Worm (Caenorhabditis elegans) whole organism, young adult: Measurements from ENCODE around the gene ser-2.

Source experiments
- F37B4.10 ChIP-seq: fragments of 200-800 bp; sonication (Bioruptor generic); IDR thresholded peaks from 2 replicates; pipeline ENCODE4 v1.3.6; 2022; ENCODE audit warnings: missing genetic modification characterization, missing compliant biosample characterization
- F39B2.1 ChIP-seq: fragments of 200-800 bp; sonication (Bioruptor generic); IDR thresholded peaks from 2 replicates; pipeline ENCODE4 v1.3.6; 2022; ENCODE audit warnings: missing genetic modification reagents, missing genetic modification characterization, missing compliant biosample characterization
- F57A8.1 ChIP-seq: fragments of 200-800 bp; sonication (Bioruptor generic); optimal IDR thresholded peaks from 2 replicates; lab custom pipeline; 2018; ENCODE audit warnings: mild to moderate bottlenecking, missing genetic modification characterization, moderate library complexity, missing compliant biosample characterization
- T26A5.8 ChIP-seq: sonication (generic microtip); optimal IDR thresholded peaks from 2 replicates; lab custom pipeline; 2016; ENCODE audit warnings: missing genetic modification characterization, missing compliant biosample characterization
- Y67H2A.10 ChIP-seq: fragments of 200-800 bp; sonication (Bioruptor generic); conservative IDR thresholded peaks from 2 replicates; pipeline ENCODE4 v1.3.6; 2022; ENCODE audit warnings: missing genetic modification reagents, missing genetic modification characterization, missing compliant biosample characterization
- Y79H2A.3 ChIP-seq: fragments of 200-800 bp; sonication (Bioruptor generic); conservative IDR thresholded peaks from 2 replicates; pipeline ENCODE4 v1.3.6; 2022; ENCODE audit warnings: missing genetic modification reagents, missing genetic modification characterization, missing compliant biosample characterization
- Y95B8A.8 ChIP-seq: fragments of 200-800 bp; sonication (Bioruptor generic); IDR thresholded peaks from 2 replicates; pipeline ENCODE4 v1.3.6; 2022; ENCODE audit warnings: missing genetic modification reagents, missing genetic modification characterization, missing compliant biosample characterization
- ama-1 ChIP-seq, 3 experiments: fragments of 150-350 bp in 1 of 3; sonication (generic microtip) in 2 of 3; optimal IDR thresholded peaks; 2 replicates each; lab custom pipeline; 2014 to 2018; ENCODE audit warnings: missing biosample characterization in 2 of 3, missing genetic modification characterization in 2 of 3, missing genetic modification reagents in 2 of 3
- aptf-2 ChIP-seq: fragments of 200-800 bp; sonication (Bioruptor generic); conservative IDR thresholded peaks from 2 replicates; pipeline ENCODE4 v1.3.6; 2022; ENCODE audit warnings: missing genetic modification reagents, missing genetic modification characterization, missing compliant biosample characterization
- aptf-3 ChIP-seq: fragments of 200-800 bp; sonication (Bioruptor generic); IDR thresholded peaks from 2 replicates; pipeline ENCODE4 v1.3.6; 2022; ENCODE audit warnings: missing genetic modification characterization, missing compliant biosample characterization
- attf-5 ChIP-seq: fragments of 200-800 bp; sonication (Bioruptor generic); optimal IDR thresholded peaks from 2 replicates; lab custom pipeline; 2018; ENCODE audit warnings: mild to moderate bottlenecking, missing genetic modification characterization, missing compliant biosample characterization
- bed-1 ChIP-seq: fragments of 200-800 bp; sonication (Bioruptor generic); IDR thresholded peaks from 2 replicates; pipeline ENCODE4 v1.3.6; 2022; ENCODE audit warnings: missing genetic modification reagents, missing genetic modification characterization, missing compliant biosample characterization
- cebp-1 ChIP-seq, 2 experiments: fragments of 200-800 bp in 1 of 2; sonication (Bioruptor generic) in 1 of 2; sonication (generic microtip) in 1 of 2; IDR thresholded peaks in 1 of 2; optimal IDR thresholded peaks in 1 of 2; 2 replicates each; pipeline versions ENCODE4 v1.3.6 to Lab custom; 2017 to 2022; ENCODE audit warnings: missing compliant biosample characterization in 2 of 2, missing genetic modification characterization in 2 of 2, mild to moderate bottlenecking in 1 of 2, missing genetic modification reagents in 1 of 2, moderate library complexity in 1 of 2
- cebp-2 ChIP-seq: fragments of 200-800 bp; sonication (Bioruptor generic); IDR thresholded peaks from 2 replicates; pipeline ENCODE4 v1.3.6; 2022; ENCODE audit warnings: missing genetic modification characterization, missing compliant biosample characterization
- ceh-58 ChIP-seq: fragments of 200-800 bp; sonication (Bioruptor generic); IDR thresholded peaks from 2 replicates; pipeline ENCODE4 v1.3.6; 2022; ENCODE audit warnings: missing genetic modification characterization, missing compliant biosample characterization
- ceh-79 ChIP-seq: sonication (generic microtip); optimal IDR thresholded peaks from 2 replicates; lab custom pipeline; 2017; ENCODE audit warnings: mild to moderate bottlenecking, missing genetic modification characterization, missing compliant biosample characterization
- ceh-91 ChIP-seq: fragments of 200-800 bp; sonication (Bioruptor generic); IDR thresholded peaks from 2 replicates; pipeline ENCODE4 v1.3.6; 2022; ENCODE audit warnings: missing genetic modification reagents, missing genetic modification characterization, missing compliant biosample characterization
- die-1 ChIP-seq: sonication (generic microtip); optimal IDR thresholded peaks from 2 replicates; lab custom pipeline; 2016; ENCODE audit warnings: missing genotype, mild to moderate bottlenecking, missing genetic modification characterization, missing compliant biosample characterization
- efl-1 ChIP-seq: fragments of 150-350 bp; optimal IDR thresholded peaks from 2 replicates; lab custom pipeline; 2014; ENCODE audit warnings: missing biosample characterization, missing genetic modification reagents, missing genetic modification characterization
- ekl-4 ChIP-seq: fragments of 200-800 bp; sonication (Bioruptor generic); IDR thresholded peaks from 2 replicates; pipeline ENCODE4 v1.3.6; 2022; ENCODE audit warnings: missing genetic modification reagents, missing genetic modification characterization, missing compliant biosample characterization
- ets-4 ChIP-seq: fragments of 200-800 bp; sonication (Bioruptor generic); optimal IDR thresholded peaks from 2 replicates; lab custom pipeline; 2018; ENCODE audit warnings: mild to moderate bottlenecking, missing genetic modification characterization, missing compliant biosample characterization
- him-1 ChIP-seq: sonication (generic microtip); optimal IDR thresholded peaks from 2 replicates; lab custom pipeline; 2016; ENCODE audit warnings: missing genotype, missing genetic modification reagents, missing genetic modification characterization, missing compliant biosample characterization
- hlh-26 ChIP-seq: fragments of 200-800 bp; sonication (Bioruptor generic); conservative IDR thresholded peaks from 2 replicates; pipeline ENCODE4 v1.3.6; 2022; ENCODE audit warnings: missing genetic modification reagents, missing genetic modification characterization, missing compliant biosample characterization
- hmg-20 ChIP-seq: fragments of 200-800 bp; sonication (Bioruptor generic); IDR thresholded peaks from 2 replicates; pipeline ENCODE4 v1.3.6; 2022; ENCODE audit warnings: missing genetic modification reagents, missing genetic modification characterization, missing compliant biosample characterization
- let-526 ChIP-seq: fragments of 200-800 bp; sonication (Bioruptor generic); IDR thresholded peaks from 2 replicates; pipeline ENCODE4 v1.3.6; 2022; ENCODE audit warnings: missing genetic modification reagents, missing genetic modification characterization, missing compliant biosample characterization
- lin-26 ChIP-seq: fragments of 200-800 bp; sonication (Bioruptor generic); IDR thresholded peaks from 2 replicates; pipeline ENCODE4 v1.3.6; 2022; ENCODE audit warnings: missing genetic modification reagents, missing genetic modification characterization, missing compliant biosample characterization
- lin-40 ChIP-seq: sonication (generic microtip); optimal IDR thresholded peaks from 2 replicates; lab custom pipeline; 2016; ENCODE audit warnings: missing genetic modification characterization, mild to moderate bottlenecking, missing compliant biosample characterization, missing genotype, missing genetic modification reagents
- lir-1 ChIP-seq: fragments of 200-800 bp; sonication (Bioruptor generic); conservative IDR thresholded peaks from 2 replicates; pipeline ENCODE4 v1.3.6; 2022; ENCODE audit warnings: missing genetic modification reagents, missing genetic modification characterization, missing compliant biosample characterization
- lsy-27 ChIP-seq: sonication (generic microtip); optimal IDR thresholded peaks from 2 replicates; lab custom pipeline; 2017; ENCODE audit warnings: missing genetic modification characterization, mild to moderate bottlenecking, missing compliant biosample characterization, antibody characterized with exemption, missing genotype, borderline replicate concordance; ENCODE audit not compliant: insufficient read depth
- madf-3 ChIP-seq: fragments of 200-800 bp; sonication (Bioruptor generic); IDR thresholded peaks from 2 replicates; pipeline ENCODE4 v1.3.6; 2022; ENCODE audit warnings: missing genetic modification reagents, missing genetic modification characterization, missing compliant biosample characterization
- madf-6 ChIP-seq: fragments of 200-800 bp; sonication (Bioruptor generic); IDR thresholded peaks from 2 replicates; pipeline ENCODE4 v1.3.6; 2022; ENCODE audit warnings: missing genetic modification reagents, missing genetic modification characterization, missing compliant biosample characterization
- mcd-1 ChIP-seq: fragments of 200-800 bp; sonication (Bioruptor generic); IDR thresholded peaks from 2 replicates; pipeline ENCODE4 v1.3.6; 2022; ENCODE audit warnings: missing genetic modification reagents, missing genetic modification characterization, missing compliant biosample characterization
- mes-4 ChIP-seq: sonication (generic microtip); optimal IDR thresholded peaks from 2 replicates; lab custom pipeline; 2016; ENCODE audit warnings: missing genotype, missing genetic modification characterization, missing compliant biosample characterization
- nhr-27 ChIP-seq: fragments of 200-800 bp; sonication (Bioruptor generic); optimal IDR thresholded peaks from 2 replicates; lab custom pipeline; 2018; ENCODE audit warnings: mild to moderate bottlenecking, missing genetic modification characterization, moderate library complexity, missing compliant biosample characterization
- nhr-90 ChIP-seq: sonication (generic microtip); optimal IDR thresholded peaks from 2 replicates; lab custom pipeline; 2016; ENCODE audit warnings: missing genotype, mild to moderate bottlenecking, missing genetic modification characterization, missing compliant biosample characterization
- pbrm-1 ChIP-seq: fragments of 200-800 bp; sonication (Bioruptor generic); IDR thresholded peaks from 2 replicates; pipeline ENCODE4 v1.3.6; 2022; ENCODE audit warnings: missing genetic modification reagents, missing genetic modification characterization, missing compliant biosample characterization
- rcor-1 ChIP-seq: fragments of 200-800 bp; sonication (Bioruptor generic); IDR thresholded peaks from 2 replicates; pipeline ENCODE4 v1.3.6; 2022; ENCODE audit warnings: missing genetic modification reagents, missing genetic modification characterization, missing compliant biosample characterization
- rec-8 ChIP-seq, 2 experiments: sonication (generic microtip); optimal IDR thresholded peaks; 2 replicates each; lab custom pipeline; 2016; ENCODE audit warnings: mild to moderate bottlenecking in 2 of 2, missing genetic modification characterization in 2 of 2, missing genetic modification reagents in 2 of 2, missing genotype in 2 of 2, missing biosample characterization in 1 of 2, missing compliant biosample characterization in 1 of 2, moderate library complexity in 1 of 2
- rpc-1 ChIP-seq, 2 experiments: fragments of 150-350 bp in 1 of 2; sonication (generic microtip) in 1 of 2; optimal IDR thresholded peaks; 2 replicates each; lab custom pipeline; 2014 to 2018; ENCODE audit warnings: missing biosample characterization in 1 of 2, missing genetic modification characterization in 1 of 2, missing genetic modification reagents in 1 of 2, missing genotype in 1 of 2
- snpc-1.3 ChIP-seq: sonication (generic microtip); optimal IDR thresholded peaks from 2 replicates; lab custom pipeline; 2017; ENCODE audit warnings: missing genetic modification characterization, mild to moderate bottlenecking, missing compliant biosample characterization, antibody characterized with exemption, moderate library complexity, missing genotype, missing genetic modification reagents; ENCODE audit not compliant: insufficient read depth
- snpc-4 ChIP-seq, 5 experiments: fragments of 150-350 bp in 1 of 5; sonication (generic microtip) in 4 of 5; optimal IDR thresholded peaks; 2 replicates each; lab custom pipeline; 2014 to 2018; ENCODE audit warnings: missing genetic modification characterization in 5 of 5, missing biosample characterization in 3 of 5, antibody characterized with exemption in 2 of 5, mild to moderate bottlenecking in 2 of 5, missing compliant biosample characterization in 2 of 5, missing genotype in 2 of 5, moderate library complexity in 2 of 5, missing genetic modification reagents in 1 of 5
- unc-62 ChIP-seq: fragments of 150-350 bp; optimal IDR thresholded peaks from 2 replicates; lab custom pipeline; 2014; ENCODE audit warnings: missing biosample characterization, missing genetic modification reagents, missing genetic modification characterization
- ztf-18 ChIP-seq: sonication (generic microtip); optimal IDR thresholded peaks from 2 replicates; lab custom pipeline; 2016; ENCODE audit warnings: missing genotype, mild to moderate bottlenecking, missing genetic modification characterization, missing compliant biosample characterization
- ztf-25 ChIP-seq: fragments of 200-800 bp; sonication (Bioruptor generic); IDR thresholded peaks from 2 replicates; pipeline ENCODE4 v1.3.6; 2022; ENCODE audit warnings: missing genetic modification reagents, missing genetic modification characterization, missing compliant biosample characterization
- ztf-3 ChIP-seq: fragments of 200-800 bp; sonication (Bioruptor generic); optimal IDR thresholded peaks from 2 replicates; lab custom pipeline; 2018; ENCODE audit warnings: mild to moderate bottlenecking, missing genetic modification characterization, missing compliant biosample characterization
- ztf-6 ChIP-seq: fragments of 200-800 bp; sonication (Bioruptor generic); IDR thresholded peaks from 2 replicates; pipeline ENCODE4 v1.3.6; 2022; ENCODE audit warnings: missing genetic modification reagents, missing genetic modification characterization, missing compliant biosample characterization

ser-2 gene

DNA sequence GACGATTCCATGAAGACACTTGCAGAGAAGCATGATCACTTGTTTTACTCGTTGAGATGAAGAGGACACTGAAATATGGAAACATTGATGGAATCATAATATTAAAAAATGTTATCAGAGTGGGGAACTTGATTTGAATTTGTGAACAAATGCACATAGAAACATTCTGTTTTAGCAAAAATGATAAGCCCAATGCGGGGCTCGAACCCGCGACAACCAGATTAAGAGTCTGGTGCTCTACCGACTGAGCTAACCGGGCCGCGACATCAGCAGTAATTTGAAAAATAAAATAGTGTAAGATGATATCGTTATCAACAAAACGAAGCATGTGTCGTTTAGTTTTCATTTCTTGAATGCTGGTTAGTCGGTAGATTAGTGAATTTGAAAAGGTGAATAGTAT is 61.6 kb downstream of the ser-2 start:
- TF ChIP-seq ekl-4 (GFP tag; lab: Robert Waterston, UW) = no peak
- TF ChIP-seq ceh-58 = no peak
- no peak for TF ChIP-seq Y95B8A.8 (GFP tag; lab: Robert Waterston, UW)
- TF ChIP-seq efl-1 (GFP tag; lab: Kevin White, UChicago) = no peak
- no peak for TF ChIP-seq mcd-1 (GFP tag; lab: Robert Waterston, UW)
- no peak for TF ChIP-seq lin-40 (tag; lab: Kevin White, UChicago)
- no peak for TF ChIP-seq F39B2.1 (GFP tag; lab: Robert Waterston, UW)
- no peak for TF ChIP-seq cebp-1 (GFP tag; IDR thresholded peaks at IDR 0.05; lab: Robert Waterston, UW)
- peak; percentile 21 for TF ChIP-seq cebp-1 (tag; optimal IDR thresholded peaks at IDR 0.05; lab: Kevin White, UChicago)
- TF ChIP-seq ama-1 (optimal IDR thresholded peaks at IDR 0.05; lab: Kevin White, UChicago) = no peak
- TF ChIP-seq ama-1 (GFP tag; optimal IDR thresholded peaks at IDR 0.05; lab: Kevin White, UChicago) = peak in 1 of 2 experiments; percentile 25
- peak; percentile 65 for TF ChIP-seq him-1 (tag; lab: Kevin White, UChicago)
- TF ChIP-seq mes-4 = no peak
- peak; percentile 37 for TF ChIP-seq ztf-18 (tag; lab: Kevin White, UChicago)
- TF ChIP-seq let-526 = no peak
- TF ChIP-seq F57A8.1 = peak; percentile 18
- TF ChIP-seq rcor-1 (GFP tag; lab: Robert Waterston, UW) = 0 out of 2 replicates have a peak, but pooled peaks have one; percentile 18
- TF ChIP-seq lin-26 (GFP tag; lab: Robert Waterston, UW) = peak; percentile 86
- no peak for TF ChIP-seq madf-6
- TF ChIP-seq unc-62 (GFP tag; lab: Kevin White, UChicago) = no peak
- peak; percentile 11 for TF ChIP-seq attf-5 (GFP tag; lab: Kevin White, UChicago)
- TF ChIP-seq rpc-1 (optimal IDR thresholded peaks at IDR 0.05; lab: Kevin White, UChicago) = peak; percentile 66
- peak; percentile 87 for TF ChIP-seq rpc-1 (tag; optimal IDR thresholded peaks at IDR 0.05; lab: Kevin White, UChicago)
- no peak for TF ChIP-seq cebp-2
- no peak for TF ChIP-seq Y67H2A.10
- TF ChIP-seq madf-3 (GFP tag; lab: Robert Waterston, UW) = no peak
- TF ChIP-seq aptf-3 (GFP tag; lab: Robert Waterston, UW) = no peak
- no peak for TF ChIP-seq ets-4
- peak; percentile 53 for TF ChIP-seq nhr-90 (tag; lab: Kevin White, UChicago)
- 0 out of 2 replicates have a peak, but pooled peaks have one; percentile 57 for TF ChIP-seq ztf-25 (GFP tag; lab: Robert Waterston, UW)
- no peak for TF ChIP-seq hmg-20 (GFP tag; lab: Robert Waterston, UW)
- no peak for TF ChIP-seq lir-1
- peak; percentile 51 for TF ChIP-seq snpc-1.3 (tag; lab: Kevin White, UChicago)
- no peak for TF ChIP-seq lsy-27 (tag; lab: Kevin White, UChicago)
- TF ChIP-seq ceh-79 (tag; lab: Kevin White, UChicago) = no peak
- TF ChIP-seq hlh-26 (GFP tag; lab: Robert Waterston, UW) = no peak
- TF ChIP-seq Y79H2A.3 = no peak
- TF ChIP-seq rec-8 (tag; optimal IDR thresholded peaks at IDR 0.05; lab: Kevin White, UChicago) = no peak
- no peak for TF ChIP-seq ztf-3 (GFP tag; lab: Kevin White, UChicago)
- TF ChIP-seq T26A5.8 = no peak
- TF ChIP-seq ztf-6 = no peak
- peak; percentile 47 for TF ChIP-seq snpc-4 (GFP tag; optimal IDR thresholded peaks at IDR 0.05; lab: Kevin White, UChicago)
- peak in 3 of 4 experiments; percentile 1 to 66 (median 31) for TF ChIP-seq snpc-4 (tag; optimal IDR thresholded peaks at IDR 0.05; lab: Kevin White, UChicago)
- TF ChIP-seq bed-1 (GFP tag; lab: Robert Waterston, UW) = no peak
- TF ChIP-seq nhr-27 (tag; lab: Kevin White, UChicago) = no peak
- no peak for TF ChIP-seq aptf-2 (GFP tag; lab: Robert Waterston, UW)
- peak; percentile 82 for TF ChIP-seq die-1 (tag; lab: Kevin White, UChicago)
- TF ChIP-seq F37B4.10 (GFP tag; lab: Robert Waterston, UW) = no peak
- peak; percentile 56; the same call in 1 of the 2 replicates for TF ChIP-seq pbrm-1 (GFP tag; lab: Robert Waterston, UW)
- TF ChIP-seq ceh-91 (GFP tag; lab: Robert Waterston, UW) = no peak
